Fruit fly (Drosophila melanogaster): ENCODE results near the gene klg.

The klg gene

DNA sequence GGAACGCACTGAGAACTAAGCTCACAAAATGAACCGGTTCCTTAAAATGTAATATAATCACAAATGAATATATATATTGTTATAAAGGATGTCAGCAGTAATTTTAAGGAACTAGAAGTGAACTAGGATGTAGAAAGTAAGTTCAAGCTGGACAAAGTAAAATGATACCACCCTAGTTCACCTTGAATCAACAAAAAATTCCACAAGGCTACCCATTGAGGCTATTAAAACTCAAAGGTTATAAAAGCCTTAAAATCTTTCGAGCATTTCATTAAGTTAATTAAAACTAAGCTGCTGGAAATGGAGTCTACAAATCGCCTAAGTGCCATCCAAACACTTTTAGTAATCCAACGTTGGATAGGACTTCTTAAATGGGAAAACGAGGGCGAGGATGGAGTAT is 89.9 kb downstream of the klg start, which contains the start of gene Or94b:
Gene Or94b (plus strand): TSS at position 301 of the 400 bp plus-strand sequence.
- TF ChIP-seq CG8159 (tag; optimal IDR thresholded peaks at IDR 0.05) = no peak
- TF ChIP-seq CG4496 (GFP tag; IDR thresholded peaks at IDR 0.05) = no peak
- no peak for TF ChIP-seq CG13204 (GFP tag; optimal IDR thresholded peaks at IDR 0.05)
- no peak for TF ChIP-seq CG15710 (tag; optimal IDR thresholded peaks at IDR 0.05)
- TF ChIP-seq CG32121 (GFP tag; IDR thresholded peaks at IDR 0.05) = no peak

dm6 chr3R:22997912-22998622 is 99.0 kb downstream of the klg start, which contains the start of gene Nha2:
Nha2 (minus strand) TSS chr3R:22998528.
- TF ChIP-seq CG4496 (GFP tag; IDR thresholded peaks at IDR 0.05) = no peak
- TF ChIP-seq CG34367 (tag; optimal IDR thresholded peaks at IDR 0.05) = no peak
- no peak for TF ChIP-seq CG17806 (tag; optimal IDR thresholded peaks at IDR 0.05)
- no peak for TF ChIP-seq gl (tag; optimal IDR thresholded peaks at IDR 0.05)
- no peak for TF ChIP-seq CG8301 (tag; optimal IDR thresholded peaks at IDR 0.05)
- TF ChIP-seq Pif1A (GFP tag; optimal IDR thresholded peaks at IDR 0.05) = no peak
- TF ChIP-seq D1 (tag; optimal IDR thresholded peaks at IDR 0.05) = no peak
- no peak for TF ChIP-seq CG15710 (tag; optimal IDR thresholded peaks at IDR 0.05)
- TF ChIP-seq Pif1B (GFP tag; optimal IDR thresholded peaks at IDR 0.05) = no peak
- no peak for TF ChIP-seq CG8159 (tag; optimal IDR thresholded peaks at IDR 0.05)
- TF ChIP-seq Snoo (tag; optimal IDR thresholded peaks at IDR 0.05) = no peak
- no peak for TF ChIP-seq CG10348 (GFP tag; IDR thresholded peaks at IDR 0.05)
- no peak for TF ChIP-seq CG14655 (GFP tag; optimal IDR thresholded peaks at IDR 0.05)

- TF ChIP-seq CG4496 (GFP tag; IDR thresholded peaks at IDR 0.05) (no peak), fd96Ca (GFP tag; IDR thresholded peaks at IDR 0.05) (no peak), CG8159 (tag; optimal IDR thresholded peaks at IDR 0.05) (no peak), CG10348 (GFP tag; IDR thresholded peaks at IDR 0.05) (no peak)
Measured at dm6 chr3R:22998623-22999179, 99.6 kb downstream of the klg start.

DNA sequence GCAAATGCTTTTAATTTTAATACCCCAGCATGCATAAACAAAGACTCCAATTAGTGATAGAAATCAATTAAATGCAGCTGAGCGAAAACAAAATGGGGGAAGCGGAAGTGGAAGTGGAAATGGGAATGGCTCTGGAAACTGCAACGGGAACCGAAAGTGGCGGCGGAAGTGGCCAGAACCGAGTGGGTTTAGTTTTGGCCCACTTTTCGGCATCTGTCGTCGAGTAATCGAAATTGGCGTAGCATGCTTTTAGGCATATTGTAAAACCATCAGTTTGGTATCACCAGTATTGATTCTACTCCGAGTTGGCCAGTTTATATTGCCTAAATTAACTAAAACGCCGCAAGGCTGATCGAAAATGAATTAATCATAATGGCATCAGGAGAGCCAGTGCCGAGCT is 105.1 kb downstream of the klg start:
- TF ChIP-seq CG10348 (GFP tag; IDR thresholded peaks at IDR 0.05) (no peak), Ets98B (GFP tag; IDR thresholded peaks at IDR 0.05) (0 out of 2 replicates have a peak, but pooled peaks have one; percentile 11), CG4496 (GFP tag; IDR thresholded peaks at IDR 0.05) (peak; percentile 84), fd96Ca (GFP tag; IDR thresholded peaks at IDR 0.05) (peak; percentile 54; the same call in 2 of the 3 replicates), Snoo (tag; optimal IDR thresholded peaks at IDR 0.05) (no peak), CG17806 (tag; optimal IDR thresholded peaks at IDR 0.05) (no peak), gl (tag; optimal IDR thresholded peaks at IDR 0.05) (no peak), CG34367 (tag; optimal IDR thresholded peaks at IDR 0.05) (no peak), CG9948 (tag; optimal IDR thresholded peaks at IDR 0.05) (no peak)

DNA sequence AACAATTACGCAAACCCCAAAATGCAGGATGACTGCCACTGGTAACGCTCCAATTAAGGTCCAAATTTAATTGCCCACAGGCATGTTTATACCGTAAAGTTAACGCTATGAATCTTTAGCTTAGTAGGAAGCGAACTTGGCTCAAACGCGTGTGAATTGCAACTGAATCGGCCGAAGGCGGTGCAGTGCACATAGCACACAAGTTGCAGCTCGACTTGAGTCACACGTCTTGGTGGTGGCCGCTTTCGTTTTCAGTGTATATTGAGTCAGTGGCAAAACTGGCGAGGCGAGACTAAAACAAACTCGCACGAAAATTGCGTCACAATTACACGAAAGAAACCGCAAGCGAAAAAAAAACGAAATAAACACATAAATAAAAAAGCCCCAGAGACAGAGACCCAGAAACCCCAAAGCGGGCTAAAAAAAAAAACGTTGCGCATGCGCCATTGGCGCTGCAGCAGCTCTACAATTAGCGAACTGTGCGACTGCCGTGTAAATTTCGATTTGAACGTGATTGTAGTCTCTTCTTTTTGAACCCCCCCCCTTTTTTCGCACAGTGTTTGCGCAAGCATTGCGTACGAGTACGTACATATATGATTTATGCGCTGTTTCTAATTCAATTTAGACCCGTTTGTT is 110.5 kb downstream of the klg start:
- TF ChIP-seq CG8301 (tag; optimal IDR thresholded peaks at IDR 0.05) = peak; percentile 14
- no peak for TF ChIP-seq CG15710 (tag; optimal IDR thresholded peaks at IDR 0.05)
- peak; percentile 34 for TF ChIP-seq Pif1A (GFP tag; optimal IDR thresholded peaks at IDR 0.05)
- no peak for TF ChIP-seq CG34367 (tag; optimal IDR thresholded peaks at IDR 0.05)
- no peak for TF ChIP-seq CG10348 (GFP tag; IDR thresholded peaks at IDR 0.05)
- TF ChIP-seq CG8159 (tag; optimal IDR thresholded peaks at IDR 0.05) = no peak
- TF ChIP-seq Pif1B (GFP tag; optimal IDR thresholded peaks at IDR 0.05) = no peak
- peak; percentile 37; the same call in 1 of the 2 replicates for TF ChIP-seq rn (GFP tag; IDR thresholded peaks at IDR 0.05)
- TF ChIP-seq CG13204 (GFP tag; optimal IDR thresholded peaks at IDR 0.05) = no peak
- no peak for TF ChIP-seq CG17806 (tag; optimal IDR thresholded peaks at IDR 0.05)
- peak; percentile 77 for TF ChIP-seq Ets98B (GFP tag; IDR thresholded peaks at IDR 0.05)
- peak; percentile 26 for TF ChIP-seq CG14655 (GFP tag; optimal IDR thresholded peaks at IDR 0.05)
- TF ChIP-seq CG32121 (GFP tag; IDR thresholded peaks at IDR 0.05) = peak; percentile 83
- TF ChIP-seq CG9948 (tag; optimal IDR thresholded peaks at IDR 0.05) = no peak
- no peak for TF ChIP-seq gl (tag; optimal IDR thresholded peaks at IDR 0.05)
- peak; percentile 79 for TF ChIP-seq fd96Ca (GFP tag; IDR thresholded peaks at IDR 0.05)
- TF ChIP-seq Snoo (tag; optimal IDR thresholded peaks at IDR 0.05) = no peak
- TF ChIP-seq CG4496 (GFP tag; IDR thresholded peaks at IDR 0.05) = peak; percentile 83
- no peak for TF ChIP-seq D1 (tag; optimal IDR thresholded peaks at IDR 0.05)
- no peak for TF ChIP-seq EcR (GFP tag; optimal IDR thresholded peaks at IDR 0.05)
- TF ChIP-seq CG12605 (GFP tag; IDR thresholded peaks at IDR 0.05) = peak; percentile 50

DNA sequence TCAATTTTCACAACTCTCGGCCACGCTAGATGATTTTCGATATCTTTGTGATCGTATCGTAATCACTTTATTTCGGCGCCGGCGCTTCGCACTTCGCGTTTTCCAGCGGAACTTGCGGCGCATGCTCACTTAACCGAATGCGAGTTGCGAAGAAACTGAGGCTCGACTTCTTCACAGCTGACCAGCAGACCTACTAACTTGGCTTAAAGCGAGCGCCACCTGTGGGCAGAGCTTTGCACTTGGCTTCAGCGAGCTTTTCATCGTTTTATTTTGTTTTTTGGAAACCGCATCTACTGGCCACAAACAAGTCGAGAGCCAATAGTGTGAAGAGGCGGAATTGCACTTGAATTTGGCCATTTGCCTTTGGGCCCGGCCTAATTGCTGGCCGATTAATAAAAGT is 111.3 kb downstream of the klg start, which contains the start of gene CG34375:
Gene CG34375 (minus strand): TSS at position 157 of the 400 bp plus-strand sequence.
- TF ChIP-seq CG8301 (tag; optimal IDR thresholded peaks at IDR 0.05) = no peak
- TF ChIP-seq CG13204 (GFP tag; optimal IDR thresholded peaks at IDR 0.05) = no peak
- peak; percentile 65 for TF ChIP-seq CG4496 (GFP tag; IDR thresholded peaks at IDR 0.05)
- TF ChIP-seq CG17806 (tag; optimal IDR thresholded peaks at IDR 0.05) = no peak
- no peak for TF ChIP-seq rn (GFP tag; IDR thresholded peaks at IDR 0.05)
- TF ChIP-seq CG10348 (GFP tag; IDR thresholded peaks at IDR 0.05) = no peak
- TF ChIP-seq fd96Ca (GFP tag; IDR thresholded peaks at IDR 0.05) = no peak
- no peak for TF ChIP-seq gl (tag; optimal IDR thresholded peaks at IDR 0.05)
- TF ChIP-seq Snoo (tag; optimal IDR thresholded peaks at IDR 0.05) = no peak
- 0 out of 2 replicates have a peak, but pooled peaks have one; percentile 17 for TF ChIP-seq CG32121 (GFP tag; IDR thresholded peaks at IDR 0.05)
- TF ChIP-seq CG8159 (tag; optimal IDR thresholded peaks at IDR 0.05) = no peak
- peak; percentile 69 for TF ChIP-seq Ets98B (GFP tag; IDR thresholded peaks at IDR 0.05)
- no peak for TF ChIP-seq EcR (GFP tag; optimal IDR thresholded peaks at IDR 0.05)
- TF ChIP-seq CG14655 (GFP tag; optimal IDR thresholded peaks at IDR 0.05) = no peak
